3 worm cellular contexts compared by ENCODE assay signal in genomic region chrX:15609698-15610097, ce11.
TF ChIP-seq lines count a peak whose summit lies in the region.

No protein-coding gene starts in this region.

TF ChIP-seq in whole organism, L2 larva, 48 proteins besides CTCF, POLR2A, EP300 and RAD21:
- TF ChIP-seq sma-9 (GFP tag; optimal IDR thresholded peaks at IDR 0.05; lab: Kevin White, UChicago) (peak; percentile 12), sma-9 (tag; optimal IDR thresholded peaks at IDR 0.05; lab: Kevin White, UChicago) (no peak), F13H6.1 (tag; optimal IDR thresholded peaks at IDR 0.05; lab: Kevin White, UChicago) (no peak), egl-27 (tag; optimal IDR thresholded peaks at IDR 0.05; lab: Kevin White, UChicago) (no peak), lin-39 (tag; optimal IDR thresholded peaks at IDR 0.05; lab: Kevin White, UChicago) (no peak), lin-13 (GFP tag; optimal IDR thresholded peaks at IDR 0.05; lab: Kevin White, UChicago) (no peak), blmp-1 (tag; optimal IDR thresholded peaks at IDR 0.05; lab: Kevin White, UChicago; ENCODE audit: insufficient read depth) (no peak)

TF ChIP-seq in whole organism, L4 larva, 104 proteins besides CTCF, POLR2A, EP300 and RAD21:
- TF ChIP-seq T20F7.1 (GFP tag; optimal IDR thresholded peaks at IDR 0.05; lab: Kevin White, UChicago), result no peak
- TF ChIP-seq aha-1 (tag; lab: Kevin White, UChicago), result peak; percentile 82
- 0 out of 2 replicates have a peak, but pooled peaks have one; percentile 37 for TF ChIP-seq egl-43 (GFP tag; IDR thresholded peaks at IDR 0.05; lab: Robert Waterston, UW)

TF ChIP-seq in whole organism, young adult, 124 proteins besides CTCF, POLR2A, EP300 and RAD21:
- TF ChIP-seq madf-3 (GFP tag; IDR thresholded peaks at IDR 0.05; lab: Robert Waterston, UW), result 0 out of 2 replicates have a peak, but pooled peaks have one; percentile 1
- no peak for TF ChIP-seq dox-1 (GFP tag; IDR thresholded peaks at IDR 0.05; lab: Robert Waterston, UW)
